Worm (Caenorhabditis elegans): ENCODE results near the gene F22E12.3.

DNA sequence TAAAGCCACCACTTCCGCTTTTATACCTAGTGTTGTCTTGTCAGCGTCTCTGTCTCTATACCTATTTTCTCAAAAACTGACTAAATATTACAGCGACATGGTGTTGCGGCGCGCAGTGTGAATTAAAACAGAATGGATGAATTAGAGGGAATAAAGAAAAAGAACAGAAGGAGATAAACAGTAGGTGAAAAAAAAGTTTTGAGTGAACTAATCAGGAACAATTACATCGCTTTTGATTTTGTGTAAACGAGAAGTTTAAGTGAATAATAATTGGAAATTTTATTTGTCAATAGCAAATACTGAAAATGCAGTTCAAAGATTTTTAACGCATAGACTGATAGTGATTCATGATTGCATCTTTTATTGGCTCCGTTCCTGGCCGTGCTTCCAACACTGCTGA, 38.1 kb downstream of the F22E12.3 start, which contains the start of gene col-12:
- no peak for TF ChIP-seq cog-1 (tag; optimal IDR thresholded peaks at IDR 0.05)
- no peak for TF ChIP-seq ztf-29 (GFP tag; IDR thresholded peaks at IDR 0.05)
- no peak for TF ChIP-seq ztf-23 (GFP tag; IDR thresholded peaks at IDR 0.05)
- no peak for TF ChIP-seq flt-1 (GFP tag; IDR thresholded peaks at IDR 0.05)
- TF ChIP-seq tab-1 (GFP tag; IDR thresholded peaks at IDR 0.05) = no peak

Measured in whole organism, midembryonic.